Worm (Caenorhabditis elegans): Measurements from ENCODE around the gene F55H2.8.

The F55H2.8 gene

DNA sequence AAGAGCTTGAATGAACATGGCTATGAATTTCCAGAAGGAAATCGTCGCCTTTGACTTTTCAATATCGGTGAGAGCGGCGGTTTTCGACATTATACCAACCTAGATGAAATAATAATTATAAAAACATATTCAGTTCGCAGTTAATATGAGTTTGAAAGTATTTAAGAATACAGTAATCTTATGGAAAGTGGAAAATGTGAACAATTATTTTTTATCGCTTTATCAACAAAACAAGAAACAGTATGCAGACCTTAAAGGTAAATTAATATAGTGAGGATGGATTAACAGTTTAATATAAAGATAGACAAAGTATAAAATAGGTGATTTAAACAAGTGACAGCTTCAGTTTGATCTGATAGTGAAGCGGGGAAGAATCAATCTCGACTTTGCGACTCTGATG, 44.8 kb downstream of the F55H2.8 start, which contains the start of gene C48B4.6:
Gene C48B4.6 (minus strand): TSS at position 101 of the 400 bp plus-strand sequence.
- TF ChIP-seq C08G9.2 (tag; optimal IDR thresholded peaks at IDR 0.05) (no peak), pha-4 (tag; optimal IDR thresholded peaks at IDR 0.05) (no peak), T23F11.4 (GFP tag; optimal IDR thresholded peaks at IDR 0.05) (no peak), fax-1 (tag; optimal IDR thresholded peaks at IDR 0.05) (no peak), ceh-6 (GFP tag; optimal IDR thresholded peaks at IDR 0.05) (no peak), lim-6 (tag; optimal IDR thresholded peaks at IDR 0.05) (no peak), nfya-1 (tag; optimal IDR thresholded peaks at IDR 0.05) (no peak), hlh-8 (tag; optimal IDR thresholded peaks at IDR 0.05) (no peak), sdc-2 (tag; optimal IDR thresholded peaks at IDR 0.05) (no peak), K02D7.2 (tag; optimal IDR thresholded peaks at IDR 0.05) (no peak), fkh-10 (GFP tag; optimal IDR thresholded peaks at IDR 0.05) (no peak), ceh-19 (GFP tag; optimal IDR thresholded peaks at IDR 0.05) (no peak), zip-5 (tag; optimal IDR thresholded peaks at IDR 0.05) (no peak), unc-55 (GFP tag; optimal IDR thresholded peaks at IDR 0.05) (no peak), madf-2 (tag; optimal IDR thresholded peaks at IDR 0.05) (no peak), eyg-1 (tag; optimal IDR thresholded peaks at IDR 0.05) (no peak), ceh-24 (tag; optimal IDR thresholded peaks at IDR 0.05) (no peak)

ce11 chrIII:9559381-9559881, 45.8 kb downstream of the F55H2.8 start, which contains the start of gene C48B4.7:
Gene C48B4.7 (minus strand): TSS chrIII:9559431.
- TF ChIP-seq unc-55 (GFP tag; optimal IDR thresholded peaks at IDR 0.05), result no peak
- no peak for TF ChIP-seq unc-86 (tag; optimal IDR thresholded peaks at IDR 0.05)

- TF ChIP-seq unc-3 (GFP tag; conservative IDR thresholded peaks at IDR 0.05), result no peak
- no peak for TF ChIP-seq unc-3 (tag; optimal IDR thresholded peaks at IDR 0.05)
- no peak for TF ChIP-seq nhr-232 (tag; optimal IDR thresholded peaks at IDR 0.05)
- TF ChIP-seq ceh-34 (tag; optimal IDR thresholded peaks at IDR 0.05), result no peak
- no peak for TF ChIP-seq ahr-1 (tag; optimal IDR thresholded peaks at IDR 0.05)
These were observed 47.5 kb downstream of the F55H2.8 start, which contains the start of gene C48B4.8 for ce11 chrIII:9561158-9561557. Gene C48B4.8 (minus strand): TSS chrIII:9561258.

- TF ChIP-seq nhr-11 (tag; optimal IDR thresholded peaks at IDR 0.05), result no peak
- TF ChIP-seq dmd-4 (tag; optimal IDR thresholded peaks at IDR 0.05; ENCODE audit: borderline replicate concordance), result no peak
- no peak for TF ChIP-seq rnt-1 (tag; optimal IDR thresholded peaks at IDR 0.05)
- no peak for TF ChIP-seq K09A11.1 (tag; optimal IDR thresholded peaks at IDR 0.05; ENCODE audit: insufficient read depth)
- no peak for TF ChIP-seq elt-2 (tag; optimal IDR thresholded peaks at IDR 0.05)
- no peak for TF ChIP-seq nhr-232 (tag; optimal IDR thresholded peaks at IDR 0.05)
- no peak for TF ChIP-seq eyg-1 (tag; optimal IDR thresholded peaks at IDR 0.05)
- TF ChIP-seq hlh-13 (GFP tag; optimal IDR thresholded peaks at IDR 0.05), result no peak
- no peak for TF ChIP-seq che-1 (tag; optimal IDR thresholded peaks at IDR 0.05)
These were observed 49.6 kb downstream of the F55H2.8 start, which contains the start of gene C48B4.9 for ce11 chrIII:9563235-9563634. Gene C48B4.9 (minus strand): TSS chrIII:9563335.

All from whole organism, late embryonic.